Worm (Caenorhabditis elegans) whole organism, L4 larva: Measurements from ENCODE around the gene tut-2.

Source experiments
- F10B5.3 ChIP-seq: sonication (generic microtip); optimal IDR thresholded peaks from 2 replicates; lab custom pipeline; 2016; ENCODE audit warnings: mild to moderate bottlenecking, missing genetic modification characterization, missing compliant biosample characterization
- Y75B8A.6 ChIP-seq: fragments of 200-800 bp; sonication (Bioruptor generic); IDR thresholded peaks from 2 replicates; pipeline ENCODE4 v1.3.6; 2022; ENCODE audit warnings: missing genetic modification reagents, missing genetic modification characterization, missing compliant biosample characterization
- ceh-82 ChIP-seq: sonication (generic microtip); optimal IDR thresholded peaks from 2 replicates; lab custom pipeline; 2017; ENCODE audit warnings: missing biosample characterization, missing genetic modification characterization
- ces-1 ChIP-seq: fragments of 150-350 bp; sonication (generic microtip); optimal IDR thresholded peaks from 4 replicates; lab custom pipeline; 2014; ENCODE audit warnings: missing biosample characterization, missing genetic modification reagents, missing genetic modification characterization
- dve-1 ChIP-seq: sonication (generic microtip); optimal IDR thresholded peaks from 2 replicates; lab custom pipeline; 2017; ENCODE audit warnings: antibody characterized with exemption, mild to moderate bottlenecking, missing genetic modification characterization, missing compliant biosample characterization; ENCODE audit not compliant: insufficient read depth
- lin-1 ChIP-seq: fragments of 200-800 bp; sonication (Bioruptor generic); IDR thresholded peaks from 2 replicates; pipeline ENCODE4 v1.3.6; 2022; ENCODE audit warnings: missing genetic modification reagents, missing genetic modification characterization, missing compliant biosample characterization
- nhr-11 ChIP-seq: fragments of 150-350 bp; optimal IDR thresholded peaks from 2 replicates; lab custom pipeline; 2014; ENCODE audit warnings: missing biosample characterization, missing genetic modification characterization
- nhr-237 ChIP-seq: sonication (generic microtip); optimal IDR thresholded peaks from 2 replicates; lab custom pipeline; 2017; ENCODE audit warnings: missing biosample characterization, missing genetic modification characterization
- nhr-48 ChIP-seq: sonication (generic microtip); optimal IDR thresholded peaks from 2 replicates; lab custom pipeline; 2016; ENCODE audit warnings: mild to moderate bottlenecking, missing genetic modification characterization, missing compliant biosample characterization
- nhr-77 ChIP-seq: fragments of 150-350 bp; optimal IDR thresholded peaks from 2 replicates; lab custom pipeline; 2014; ENCODE audit warnings: missing biosample characterization, missing genetic modification characterization
- skn-1 ChIP-seq: fragments of 150-350 bp; optimal IDR thresholded peaks from 2 replicates; lab custom pipeline; 2014; ENCODE audit warnings: missing biosample characterization, missing genetic modification characterization
- unc-39 ChIP-seq: sonication (generic microtip); optimal IDR thresholded peaks from 2 replicates; lab custom pipeline; 2017; ENCODE audit warnings: missing biosample characterization, missing genetic modification characterization
- zag-1 ChIP-seq: fragments of 150-350 bp; optimal IDR thresholded peaks from 2 replicates; lab custom pipeline; 2014; ENCODE audit warnings: missing biosample characterization, missing genetic modification characterization

ce11 chrV:10679990-10680602 lies 22.1 kb downstream of the tut-2 start:
- TF ChIP-seq ceh-82 (tag; lab: Kevin White, UChicago) (no peak), lin-1 (GFP tag; lab: Robert Waterston, UW) (no peak), skn-1 (tag; lab: Kevin White, UChicago) (no peak), Y75B8A.6 (GFP tag; lab: Robert Waterston, UW) (no peak), dve-1 (no peak), nhr-77 (no peak), F10B5.3 (tag; lab: Kevin White, UChicago) (no peak), nhr-48 (no peak), nhr-11 (tag; lab: Kevin White, UChicago) (no peak), nhr-237 (no peak), unc-39 (tag; lab: Kevin White, UChicago) (no peak), ces-1 (GFP tag; lab: Kevin White, UChicago) (no peak), zag-1 (tag; lab: Kevin White, UChicago) (no peak)
